Worm (Caenorhabditis elegans) whole organism, L4/young adult: ENCODE measurements around the gene lpr-7.

Experiments
- W03F9.2 ChIP-seq: fragments of 150-350 bp; optimal IDR thresholded peaks from 2 replicates; lab custom pipeline; 2014; ENCODE audit warnings: missing biosample characterization, missing genetic modification characterization
- dao-5 ChIP-seq: sonication (generic microtip); optimal IDR thresholded peaks from 2 replicates; lab custom pipeline; 2016; ENCODE audit warnings: missing genotype, missing genetic modification characterization, moderate library complexity, missing compliant biosample characterization
- him-1 ChIP-seq: sonication (generic microtip); optimal IDR thresholded peaks from 2 replicates; lab custom pipeline; 2016; ENCODE audit warnings: missing genotype, missing genetic modification reagents, missing genetic modification characterization, missing compliant biosample characterization

DNA sequence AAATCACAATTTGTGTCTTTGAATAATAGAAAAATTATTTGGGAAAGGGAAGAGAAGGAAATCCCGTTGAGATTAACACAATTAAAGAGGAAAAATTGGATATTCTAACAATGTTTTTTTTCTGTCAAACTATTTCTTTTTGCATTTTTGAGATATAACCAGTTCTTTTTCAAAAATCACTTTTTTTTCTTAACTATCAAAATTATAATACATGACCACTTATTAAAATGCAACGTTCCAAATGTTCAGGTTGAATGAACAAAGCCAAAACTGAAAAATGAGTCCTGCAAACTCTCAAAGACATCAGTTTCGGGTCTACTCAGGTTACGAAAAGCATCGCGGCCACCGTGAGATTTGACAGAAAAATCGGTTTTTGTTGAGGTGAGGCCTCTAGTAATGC lies 46.4 kb upstream of the lpr-7 start:
- TF ChIP-seq him-1 (tag; lab: Kevin White, UChicago) (no peak), dao-5 (tag; lab: Kevin White, UChicago) (no peak), W03F9.2 (tag; lab: Kevin White, UChicago) (no peak)
